Worm (Caenorhabditis elegans) whole organism, L2 larva: ENCODE data around the gene mev-1.

Experiments
- alr-1 ChIP-seq: fragments of 150-350 bp; optimal IDR thresholded peaks from 2 replicates; lab custom pipeline; 2014; ENCODE audit warnings: missing biosample characterization, missing genetic modification characterization
- ama-1 ChIP-seq: fragments of 150-350 bp; optimal IDR thresholded peaks from 2 replicates; lab custom pipeline; 2018; ENCODE audit warnings: inconsistent platforms
- nhr-237 ChIP-seq: fragments of 150-350 bp; optimal IDR thresholded peaks from 2 replicates; lab custom pipeline; 2014; ENCODE audit warnings: missing biosample characterization, missing genetic modification characterization
- unc-62 ChIP-seq: fragments of 150-350 bp; optimal IDR thresholded peaks from 2 replicates; lab custom pipeline; 2014; ENCODE audit warnings: missing biosample characterization, missing genetic modification reagents, missing genetic modification characterization

ce11 chrIII:10326327-10326726 is 7.8 kb upstream of the mev-1 start:
- TF ChIP-seq alr-1 (tag; lab: Kevin White, UChicago) (no peak), unc-62 (GFP tag; lab: Kevin White, UChicago) (no peak), nhr-237 (tag; lab: Kevin White, UChicago) (no peak), ama-1 (lab: Kevin White, UChicago) (no peak)
